Worm (Caenorhabditis elegans) whole organism, L4 larva: ENCODE results near the gene str-12.

ENCODE experiments used
- F10B5.3 ChIP-seq: sonication (generic microtip); optimal IDR thresholded peaks from 2 replicates; lab custom pipeline; 2016; ENCODE audit warnings: mild to moderate bottlenecking, missing genetic modification characterization, missing compliant biosample characterization
- F26F4.8 ChIP-seq: fragments of 200-800 bp; sonication (Bioruptor generic); conservative IDR thresholded peaks from 2 replicates; pipeline ENCODE4 v1.3.6; 2022; ENCODE audit warnings: missing genetic modification characterization, missing compliant biosample characterization
- F37D6.2 ChIP-seq: sonication (generic microtip); optimal IDR thresholded peaks from 2 replicates; lab custom pipeline; 2016; ENCODE audit warnings: mild to moderate bottlenecking, missing genetic modification characterization, missing compliant biosample characterization
- F49E8.2 ChIP-seq: sonication (generic microtip); optimal IDR thresholded peaks from 2 replicates; lab custom pipeline; 2016; ENCODE audit warnings: missing compliant biosample characterization, mild to moderate bottlenecking, missing genetic modification characterization, borderline replicate concordance
- R02D3.7 ChIP-seq: fragments of 150-350 bp; sonication (generic microtip); optimal IDR thresholded peaks from 3 replicates; lab custom pipeline; 2014; ENCODE audit warnings: missing biosample characterization, missing genetic modification characterization
- T20F7.1 ChIP-seq: fragments of 200-800 bp; sonication (Bioruptor generic); optimal IDR thresholded peaks from 2 replicates; lab custom pipeline; 2018; ENCODE audit warnings: mild to moderate bottlenecking, missing genetic modification characterization, missing compliant biosample characterization
- Y48G9A.11 ChIP-seq: fragments of 200-800 bp; sonication (Bioruptor generic); IDR thresholded peaks from 2 replicates; pipeline ENCODE4 v1.3.6; 2022; ENCODE audit warnings: missing genetic modification reagents, missing genetic modification characterization, missing compliant biosample characterization
- Y75B8A.6 ChIP-seq: fragments of 200-800 bp; sonication (Bioruptor generic); IDR thresholded peaks from 2 replicates; pipeline ENCODE4 v1.3.6; 2022; ENCODE audit warnings: missing genetic modification reagents, missing genetic modification characterization, missing compliant biosample characterization
- ZK337.2 ChIP-seq: fragments of 200-800 bp; sonication (Bioruptor generic); IDR thresholded peaks from 2 replicates; pipeline ENCODE4 v1.3.6; 2022; ENCODE audit warnings: missing genetic modification reagents, missing genetic modification characterization, missing compliant biosample characterization
- ZK546.5 ChIP-seq, 2 experiments: sonication (generic microtip); optimal IDR thresholded peaks; 2 replicates each; lab custom pipeline; 2017; ENCODE audit warnings: missing biosample characterization in 2 of 2, missing genetic modification characterization in 2 of 2
- aly-2 ChIP-seq: sonication (generic microtip); optimal IDR thresholded peaks from 2 replicates; lab custom pipeline; 2018; ENCODE audit warnings: missing biosample characterization, missing genetic modification characterization
- arid-1 ChIP-seq: fragments of 200-800 bp; sonication (Bioruptor generic); conservative IDR thresholded peaks from 2 replicates; pipeline ENCODE4 v1.3.6; 2022; ENCODE audit warnings: missing genetic modification reagents, missing genetic modification characterization, missing compliant biosample characterization
- ceh-20 ChIP-seq: fragments of 200-800 bp; sonication (Bioruptor generic); IDR thresholded peaks from 2 replicates; pipeline ENCODE4 v1.3.6; 2022; ENCODE audit warnings: missing genetic modification reagents, missing genetic modification characterization, missing compliant biosample characterization
- ceh-28 ChIP-seq: fragments of 150-350 bp; optimal IDR thresholded peaks from 2 replicates; lab custom pipeline; 2014; ENCODE audit warnings: missing biosample characterization, missing genetic modification reagents, missing genetic modification characterization
- ceh-32 ChIP-seq: sonication (generic microtip); optimal IDR thresholded peaks from 2 replicates; lab custom pipeline; 2016; ENCODE audit warnings: mild to moderate bottlenecking, missing genetic modification characterization, missing compliant biosample characterization; ENCODE audit not compliant: poor library complexity
- ceh-44 ChIP-seq: fragments of 200-800 bp; sonication (Bioruptor generic); IDR thresholded peaks from 2 replicates; pipeline ENCODE4 v1.3.6; 2022; ENCODE audit warnings: missing genetic modification reagents, missing genetic modification characterization, missing compliant biosample characterization
- ceh-62 ChIP-seq: sonication (generic microtip); optimal IDR thresholded peaks from 2 replicates; lab custom pipeline; 2017; ENCODE audit warnings: missing biosample characterization, missing genetic modification characterization
- ces-1 ChIP-seq: fragments of 150-350 bp; sonication (generic microtip); optimal IDR thresholded peaks from 4 replicates; lab custom pipeline; 2014; ENCODE audit warnings: missing biosample characterization, missing genetic modification reagents, missing genetic modification characterization
- ctbp-1 ChIP-seq: fragments of 200-800 bp; sonication (Bioruptor generic); IDR thresholded peaks from 2 replicates; pipeline ENCODE4 v1.3.6; 2022; ENCODE audit warnings: missing genetic modification reagents, missing genetic modification characterization, missing compliant biosample characterization
- daf-16 ChIP-seq, 3 experiments: sonication (generic microtip); optimal IDR thresholded peaks; 2 replicates each; lab custom pipeline; 2016 to 2017; ENCODE audit warnings: missing genetic modification characterization in 3 of 3, missing genetic modification reagents in 3 of 3, mild to moderate bottlenecking in 2 of 3, missing compliant biosample characterization in 2 of 3, missing biosample characterization in 1 of 3, moderate library complexity in 1 of 3
- daf-19 ChIP-seq: fragments of 200-800 bp; sonication (Bioruptor generic); conservative IDR thresholded peaks from 2 replicates; pipeline ENCODE4 v1.3.6; 2022; ENCODE audit warnings: missing genetic modification characterization, missing compliant biosample characterization
- dmd-8 ChIP-seq: fragments of 200-800 bp; sonication (Bioruptor generic); IDR thresholded peaks from 2 replicates; pipeline ENCODE4 v1.3.6; 2022; ENCODE audit warnings: missing genetic modification characterization, missing compliant biosample characterization
- duxl-1 ChIP-seq: sonication (generic microtip); optimal IDR thresholded peaks from 2 replicates; lab custom pipeline; 2016; ENCODE audit warnings: mild to moderate bottlenecking, missing genetic modification characterization, moderate library complexity, missing compliant biosample characterization; ENCODE audit not compliant: poor library complexity
- egl-27 ChIP-seq: sonication (generic microtip); optimal IDR thresholded peaks from 3 replicates; lab custom pipeline; 2017; ENCODE audit warnings: missing biosample characterization, missing genetic modification reagents, missing genetic modification characterization
- fos-1 ChIP-seq: fragments of 150-350 bp; optimal IDR thresholded peaks from 2 replicates; lab custom pipeline; 2014; ENCODE audit warnings: missing biosample characterization, missing genetic modification characterization
- hif-1 ChIP-seq, 2 experiments: sonication (generic microtip); optimal IDR thresholded peaks; 2 replicates each; lab custom pipeline; 2016 to 2017; ENCODE audit warnings: missing compliant biosample characterization in 2 of 2, missing genetic modification characterization in 2 of 2, missing genetic modification reagents in 2 of 2, missing genotype in 2 of 2, mild to moderate bottlenecking in 1 of 2
- hlh-11 ChIP-seq: fragments of 200-800 bp; sonication (Bioruptor generic); optimal IDR thresholded peaks from 2 replicates; lab custom pipeline; 2018; ENCODE audit warnings: mild to moderate bottlenecking, missing genetic modification characterization, missing compliant biosample characterization
- hlh-30 ChIP-seq: sonication (generic microtip); optimal IDR thresholded peaks from 2 replicates; lab custom pipeline; 2017; ENCODE audit warnings: antibody characterized with exemption, mild to moderate bottlenecking, missing genetic modification characterization, missing compliant biosample characterization; ENCODE audit not compliant: insufficient read depth
- jun-1 ChIP-seq: fragments of 150-350 bp; optimal IDR thresholded peaks from 2 replicates; lab custom pipeline; 2014; ENCODE audit warnings: missing biosample characterization, missing genetic modification reagents, missing genetic modification characterization
- lin-1 ChIP-seq: fragments of 200-800 bp; sonication (Bioruptor generic); IDR thresholded peaks from 2 replicates; pipeline ENCODE4 v1.3.6; 2022; ENCODE audit warnings: missing genetic modification reagents, missing genetic modification characterization, missing compliant biosample characterization
- lin-13 ChIP-seq: fragments of 150-350 bp; optimal IDR thresholded peaks from 2 replicates; lab custom pipeline; 2014; ENCODE audit warnings: missing biosample characterization, missing genetic modification reagents, missing genetic modification characterization
- lin-38 ChIP-seq: fragments of 200-800 bp; sonication (Bioruptor generic); IDR thresholded peaks from 2 replicates; pipeline ENCODE4 v1.3.6; 2022; ENCODE audit warnings: missing genetic modification reagents, missing genetic modification characterization, missing compliant biosample characterization
- madf-9 ChIP-seq: fragments of 200-800 bp; sonication (Bioruptor generic); conservative IDR thresholded peaks from 2 replicates; pipeline ENCODE4 v1.3.6; 2022; ENCODE audit warnings: missing genetic modification reagents, missing genetic modification characterization, missing compliant biosample characterization
- mdl-1 ChIP-seq, 2 experiments: fragments of 150-350 bp in 1 of 2; sonication (generic microtip) in 1 of 2; optimal IDR thresholded peaks; 2 replicates each; lab custom pipeline; 2014 to 2017; ENCODE audit warnings: missing biosample characterization in 2 of 2, missing genetic modification characterization in 2 of 2
- mdt-29 ChIP-seq: fragments of 200-800 bp; sonication (Bioruptor generic); IDR thresholded peaks from 2 replicates; pipeline ENCODE4 v1.3.6; 2022; ENCODE audit warnings: missing genetic modification reagents, missing genetic modification characterization, missing compliant biosample characterization
- mep-1 ChIP-seq: fragments of 150-350 bp; sonication (generic microtip); optimal IDR thresholded peaks from 3 replicates; lab custom pipeline; 2014; ENCODE audit warnings: missing biosample characterization, missing genetic modification characterization
- nhr-11 ChIP-seq: fragments of 150-350 bp; optimal IDR thresholded peaks from 2 replicates; lab custom pipeline; 2014; ENCODE audit warnings: missing biosample characterization, missing genetic modification characterization
- nhr-28 ChIP-seq: fragments of 150-350 bp; optimal IDR thresholded peaks from 2 replicates; lab custom pipeline; 2014; ENCODE audit warnings: missing biosample characterization, missing genetic modification characterization
- nhr-42 ChIP-seq: fragments of 200-800 bp; sonication (Bioruptor generic); IDR thresholded peaks from 2 replicates; pipeline ENCODE4 v1.3.6; 2022; ENCODE audit warnings: missing genetic modification characterization, missing compliant biosample characterization
- nhr-6 ChIP-seq: fragments of 150-350 bp; optimal IDR thresholded peaks from 2 replicates; lab custom pipeline; 2014; ENCODE audit warnings: missing biosample characterization, missing genetic modification characterization
- nhr-77 ChIP-seq: fragments of 150-350 bp; optimal IDR thresholded peaks from 2 replicates; lab custom pipeline; 2014; ENCODE audit warnings: missing biosample characterization, missing genetic modification characterization
- pha-4 ChIP-seq, 2 experiments: fragments of 150-350 bp in 1 of 2; fragments of 200-800 bp in 1 of 2; sonication (Bioruptor generic) in 1 of 2; IDR thresholded peaks in 1 of 2; optimal IDR thresholded peaks in 1 of 2; 2 replicates each; pipeline versions ENCODE4 v1.3.6 to Lab custom; 2014 to 2022; ENCODE audit warnings: missing genetic modification characterization in 2 of 2, missing genetic modification reagents in 2 of 2, missing biosample characterization in 1 of 2, missing compliant biosample characterization in 1 of 2
- snpc-4 ChIP-seq: fragments of 150-350 bp; optimal IDR thresholded peaks from 2 replicates; lab custom pipeline; 2014; ENCODE audit warnings: missing biosample characterization, missing genetic modification characterization
- tra-1 ChIP-seq: fragments of 200-800 bp; sonication (Bioruptor generic); IDR thresholded peaks from 2 replicates; pipeline ENCODE4 v1.3.6; 2022; ENCODE audit warnings: missing genetic modification reagents, missing genetic modification characterization, missing compliant biosample characterization
- unc-39 ChIP-seq: sonication (generic microtip); optimal IDR thresholded peaks from 2 replicates; lab custom pipeline; 2017; ENCODE audit warnings: missing biosample characterization, missing genetic modification characterization
- unc-62 ChIP-seq, 3 experiments: fragments of 150-350 bp in 1 of 3; sonication (generic microtip); optimal IDR thresholded peaks in 2 of 3; peaks in 1 of 3; 1 replicate in 1 of 3; 2 replicates in 2 of 3; lab custom pipeline; 2014 to 2017; ENCODE audit warnings: missing biosample characterization in 3 of 3, missing genetic modification characterization in 3 of 3, missing genetic modification reagents in 3 of 3, missing genotype in 1 of 3
- zfp-2 ChIP-seq: sonication (generic microtip); optimal IDR thresholded peaks from 2 replicates; lab custom pipeline; 2016; ENCODE audit warnings: mild to moderate bottlenecking, missing genetic modification characterization, missing compliant biosample characterization
- zfp-3 ChIP-seq: fragments of 200-800 bp; sonication (Bioruptor generic); conservative IDR thresholded peaks from 2 replicates; pipeline ENCODE4 v1.3.6; 2022; ENCODE audit warnings: missing genetic modification reagents, missing genetic modification characterization, missing compliant biosample characterization
- zip-11 ChIP-seq: fragments of 200-800 bp; sonication (Bioruptor generic); IDR thresholded peaks from 2 replicates; pipeline ENCODE4 v1.3.6; 2022; ENCODE audit warnings: missing genetic modification characterization, missing compliant biosample characterization
- ztf-7 ChIP-seq: fragments of 150-350 bp; optimal IDR thresholded peaks from 2 replicates; lab custom pipeline; 2014; ENCODE audit warnings: missing biosample characterization, missing genetic modification characterization

str-12 gene

DNA sequence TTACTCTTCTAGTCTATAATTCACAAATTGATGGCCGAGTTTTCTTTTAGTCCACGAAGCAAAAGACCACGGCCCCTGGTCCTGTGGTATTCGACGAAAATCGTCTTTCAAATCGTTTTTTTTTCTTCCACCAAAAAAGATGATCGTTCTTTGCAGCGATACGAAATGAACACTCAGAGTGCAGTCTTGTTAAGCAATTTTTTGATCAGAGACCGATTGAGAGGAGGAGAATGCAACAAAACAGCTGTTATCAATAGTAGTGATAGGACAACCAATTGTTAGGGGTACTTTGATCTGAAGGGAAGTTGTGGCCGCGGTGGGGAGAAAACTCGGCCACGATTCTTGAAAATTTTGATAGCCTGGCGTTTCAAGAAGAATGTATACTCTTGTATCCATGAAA is 46.7 kb upstream of the str-12 start (continued):
- TF ChIP-seq unc-39 (tag; lab: Kevin White, UChicago) (no peak), Y75B8A.6 (GFP tag; lab: Robert Waterston, UW) (no peak), madf-9 (no peak), snpc-4 (no peak), lin-38 (no peak), ZK337.2 (GFP tag; lab: Robert Waterston, UW) (no peak), zip-11 (no peak), ceh-32 (tag; lab: Kevin White, UChicago) (no peak), lin-1 (GFP tag; lab: Robert Waterston, UW) (no peak), T20F7.1 (GFP tag; lab: Kevin White, UChicago) (no peak), arid-1 (GFP tag; lab: Robert Waterston, UW) (no peak), daf-19 (no peak), F26F4.8 (GFP tag; lab: Robert Waterston, UW) (no peak), F49E8.2 (tag; lab: Kevin White, UChicago) (no peak), lin-13 (GFP tag; lab: Kevin White, UChicago) (no peak), R02D3.7 (tag; lab: Kevin White, UChicago) (no peak), mdt-29 (GFP tag; lab: Robert Waterston, UW) (no peak), tra-1 (GFP tag; lab: Robert Waterston, UW) (0 out of 2 replicates have a peak, but pooled peaks have one; percentile 36), dmd-8 (no peak), zfp-2 (no peak), F10B5.3 (no peak), ceh-44 (GFP tag; lab: Robert Waterston, UW) (no peak), unc-62 (GFP tag; optimal IDR thresholded peaks at IDR 0.05 in 1 of 2; lab: Kevin White, UChicago) (no peak), unc-62 (tag; optimal IDR thresholded peaks at IDR 0.05; lab: Kevin White, UChicago) (no peak), mdl-1 (tag; optimal IDR thresholded peaks at IDR 0.05; lab: Kevin White, UChicago) (peak in 1 of 2 experiments; percentile 69), nhr-42 (no peak), ceh-62 (no peak), duxl-1 (no peak), ces-1 (GFP tag; lab: Kevin White, UChicago) (no peak), ztf-7 (tag; lab: Kevin White, UChicago) (no peak), nhr-6 (tag; lab: Kevin White, UChicago) (no peak), daf-16 (GFP tag; optimal IDR thresholded peaks at IDR 0.05; lab: Kevin White, UChicago) (peak in 1 of 2 experiments; percentile 48), daf-16 (tag; optimal IDR thresholded peaks at IDR 0.05; lab: Kevin White, UChicago) (peak; percentile 82), aly-2 (tag; lab: Kevin White, UChicago) (no peak), hlh-11 (tag; lab: Kevin White, UChicago) (peak; percentile 76), zfp-3 (no peak; the same call in 1 of the 2 replicates), mep-1 (peak; percentile 53), egl-27 (tag; lab: Kevin White, UChicago) (peak; percentile 30), hif-1 (tag; optimal IDR thresholded peaks at IDR 0.05; lab: Kevin White, UChicago) (peak in 1 of 2 experiments; percentile 28), nhr-28 (tag; lab: Kevin White, UChicago) (peak; percentile 79), nhr-77 (tag; lab: Kevin White, UChicago) (peak; percentile 68), nhr-11 (tag; lab: Kevin White, UChicago) (peak; percentile 40), fos-1 (tag; lab: Kevin White, UChicago) (no peak), F37D6.2 (tag; lab: Kevin White, UChicago) (no peak), pha-4 (GFP tag; IDR thresholded peaks at IDR 0.05; lab: Robert Waterston, UW) (0 out of 2 replicates have a peak, but pooled peaks have one; percentile 12), pha-4 (tag; optimal IDR thresholded peaks at IDR 0.05; lab: Kevin White, UChicago) (no peak), hlh-30 (tag; lab: Kevin White, UChicago) (peak; percentile 35), ZK546.5 (tag; optimal IDR thresholded peaks at IDR 0.05; lab: Kevin White, UChicago) (no peak), ceh-28 (tag; lab: Kevin White, UChicago) (no peak), ctbp-1 (GFP tag; lab: Robert Waterston, UW) (no peak), jun-1 (no peak), Y48G9A.11 (GFP tag; lab: Robert Waterston, UW) (no peak), ceh-20 (GFP tag; lab: Robert Waterston, UW) (no peak)
